Fruit fly (Drosophila melanogaster) whole organism, embryonic: ENCODE measurements around the gene CG32984.

Source experiments
- Atf-2 ChIP-seq: fragments of 200-800 bp; sonication (Bioruptor generic); optimal IDR thresholded peaks from 2 replicates; lab custom pipeline; 2016; ENCODE audit warnings: missing biosample characterization, missing genetic modification characterization
- Awh ChIP-seq: fragments of 200-800 bp; sonication (Bioruptor generic); IDR thresholded peaks from 2 replicates; pipeline ENCODE4, ENCODE4 v1.3.6; 2022; ENCODE audit warnings: missing biosample characterization, missing genetic modification characterization
- B-H2 ChIP-seq: fragments of 200-800 bp; sonication (Bioruptor generic); optimal IDR thresholded peaks from 2 replicates; lab custom pipeline; 2018; ENCODE audit warnings: missing biosample characterization, mild to moderate bottlenecking, missing genetic modification characterization
- CG10462 ChIP-seq: fragments of 200-800 bp; sonication (Bioruptor generic); optimal IDR thresholded peaks from 2 replicates; lab custom pipeline; 2016; ENCODE audit warnings: missing biosample characterization, missing genetic modification characterization
- CG12104 ChIP-seq: fragments of 200-800 bp; sonication (Bioruptor generic); optimal IDR thresholded peaks from 3 replicates; lab custom pipeline; 2016; ENCODE audit warnings: missing biosample characterization, missing genetic modification characterization
- CG13775 ChIP-seq: fragments of 200-800 bp; sonication (Bioruptor generic); optimal IDR thresholded peaks from 3 replicates; lab custom pipeline; 2017; ENCODE audit warnings: missing biosample characterization, mild to moderate bottlenecking, missing genetic modification characterization
- CG1647 ChIP-seq: fragments of 200-800 bp; sonication (Bioruptor generic); optimal IDR thresholded peaks from 3 replicates; lab custom pipeline; 2016; ENCODE audit warnings: missing biosample characterization, missing genetic modification characterization
- CG2875 ChIP-seq: fragments of 200-800 bp; sonication (Bioruptor generic); optimal IDR thresholded peaks from 2 replicates; lab custom pipeline; 2017; ENCODE audit warnings: missing biosample characterization, mild to moderate bottlenecking, missing genetic modification characterization, missing genetic modification reagents
- CG32772 ChIP-seq: fragments of 200-800 bp; sonication (Bioruptor generic); IDR thresholded peaks from 2 replicates; pipeline ENCODE4 v1.3.6; 2022; ENCODE audit warnings: missing biosample characterization, missing genetic modification characterization
- CG33557 ChIP-seq: fragments of 200-800 bp; sonication (Bioruptor generic); optimal IDR thresholded peaks from 2 replicates; lab custom pipeline; 2019; ENCODE audit warnings: missing biosample characterization, mild to moderate bottlenecking, missing genetic modification characterization, moderate library complexity
- CG3407 ChIP-seq: fragments of 200-800 bp; sonication (Bioruptor generic); optimal IDR thresholded peaks from 2 replicates; lab custom pipeline; 2018; ENCODE audit warnings: missing biosample characterization, mild to moderate bottlenecking, missing genetic modification characterization
- CG4707 ChIP-seq: fragments of 200-800 bp; sonication (Bioruptor generic); optimal IDR thresholded peaks from 2 replicates; lab custom pipeline; 2018; ENCODE audit warnings: missing biosample characterization, mild to moderate bottlenecking, missing genetic modification characterization, moderate library complexity
- CG4854 ChIP-seq: fragments of 200-800 bp; sonication (Bioruptor generic); optimal IDR thresholded peaks from 2 replicates; lab custom pipeline; 2016; ENCODE audit warnings: missing biosample characterization, missing genetic modification characterization, inconsistent platforms
- CG6791 ChIP-seq: fragments of 200-800 bp; sonication (Bioruptor generic); IDR thresholded peaks from 3 replicates; pipeline ENCODE4 v1.3.6; 2022; ENCODE audit warnings: missing biosample characterization, missing genetic modification characterization; ENCODE audit not compliant: partially characterized antibody
- CG7839 ChIP-seq: fragments of 200-800 bp; sonication (Bioruptor generic); optimal IDR thresholded peaks from 3 replicates; lab custom pipeline; 2018; ENCODE audit warnings: missing biosample characterization, mild to moderate bottlenecking, missing genetic modification characterization, moderate library complexity
- CG8290 ChIP-seq, 3 experiments: fragments of 200-800 bp; sonication (Bioruptor generic); optimal IDR thresholded peaks; 2 replicates each; lab custom pipeline; 2016 to 2019; ENCODE audit warnings: missing biosample characterization in 3 of 3, missing genetic modification characterization in 3 of 3, mild to moderate bottlenecking in 2 of 3, moderate library complexity in 1 of 3
- Chrac-16 ChIP-seq: fragments of 200-800 bp; sonication (Bioruptor generic); optimal IDR thresholded peaks from 3 replicates; lab custom pipeline; 2016; ENCODE audit warnings: missing biosample characterization, missing genetic modification characterization
- Dbx ChIP-seq: fragments of 200-800 bp; sonication (Bioruptor generic); IDR thresholded peaks from 3 replicates; pipeline ENCODE4 v1.3.6; 2022; ENCODE audit warnings: missing biosample characterization, missing genetic modification characterization
- Dek ChIP-seq: fragments of 200-800 bp; sonication (Bioruptor generic); optimal IDR thresholded peaks from 3 replicates; lab custom pipeline; 2019; ENCODE audit warnings: missing biosample characterization, mild to moderate bottlenecking, missing genetic modification characterization, moderate library complexity
- Dip3 ChIP-seq: fragments of 200-800 bp; sonication (Bioruptor generic); optimal IDR thresholded peaks from 3 replicates; lab custom pipeline; 2016; ENCODE audit warnings: missing biosample characterization, missing genetic modification characterization
- Dll ChIP-seq: fragments of 200-800 bp; sonication (Bioruptor generic); IDR thresholded peaks from 4 replicates; pipeline ENCODE4 v1.3.6; 2022; ENCODE audit warnings: missing biosample characterization, missing genetic modification characterization; ENCODE audit not compliant: partially characterized antibody
- Fer1 ChIP-seq: fragments of 200-800 bp; sonication (Bioruptor generic); optimal IDR thresholded peaks from 2 replicates; lab custom pipeline; 2017; ENCODE audit warnings: missing biosample characterization, mild to moderate bottlenecking, missing genetic modification characterization
- H15 ChIP-seq: fragments of 200-800 bp; sonication (Bioruptor generic); IDR thresholded peaks from 3 replicates; pipeline ENCODE4 v1.3.6; 2022; ENCODE audit warnings: missing biosample characterization, missing genetic modification characterization
- HLH3B ChIP-seq: fragments of 200-800 bp; sonication (Bioruptor generic); IDR thresholded peaks from 2 replicates; pipeline ENCODE4 v1.3.6; 2022; ENCODE audit warnings: missing biosample characterization, missing genetic modification characterization
- Lhr ChIP-seq: fragments of 200-800 bp; sonication (Bioruptor generic); optimal IDR thresholded peaks from 3 replicates; lab custom pipeline; 2017; ENCODE audit warnings: mild to moderate bottlenecking, missing biosample characterization, missing genetic modification reagents, missing genetic modification characterization
- Meics ChIP-seq: fragments of 200-800 bp; sonication (Bioruptor generic); optimal IDR thresholded peaks from 2 replicates; lab custom pipeline; 2017; ENCODE audit warnings: missing biosample characterization, mild to moderate bottlenecking, missing genetic modification characterization
- Nf-YC ChIP-seq: fragments of 200-800 bp; optimal IDR thresholded peaks from 3 replicates; lab custom pipeline; 2019; ENCODE audit warnings: missing biosample characterization, mild to moderate bottlenecking, missing genetic modification characterization, moderate library complexity
- Rx ChIP-seq: fragments of 200-800 bp; sonication (Bioruptor generic); IDR thresholded peaks from 2 replicates; pipeline ENCODE4 v1.3.6; 2022; ENCODE audit warnings: missing biosample characterization, missing genetic modification characterization
- Xbp1 ChIP-seq: fragments of 200-800 bp; sonication (Bioruptor generic); optimal IDR thresholded peaks from 3 replicates; lab custom pipeline; 2016; ENCODE audit warnings: missing biosample characterization, mild to moderate bottlenecking, missing genetic modification characterization
- br ChIP-seq: fragments of >200 bp; optimal IDR thresholded peaks from 2 replicates; lab custom pipeline; 2017
- crc ChIP-seq: fragments of 200-800 bp; sonication (Bioruptor generic); optimal IDR thresholded peaks from 2 replicates; lab custom pipeline; 2016; ENCODE audit warnings: missing biosample characterization, missing genetic modification characterization
- danr ChIP-seq: fragments of 200-800 bp; sonication (Bioruptor generic); IDR thresholded peaks from 2 replicates; pipeline ENCODE4 v1.3.6; 2022; ENCODE audit warnings: missing biosample characterization, missing genetic modification characterization
- dmrt11E ChIP-seq: fragments of 200-800 bp; sonication (Bioruptor generic); optimal IDR thresholded peaks from 3 replicates; lab custom pipeline; 2018; ENCODE audit warnings: missing biosample characterization, mild to moderate bottlenecking, missing genetic modification characterization, moderate library complexity
- ems ChIP-seq: fragments of 200-800 bp; sonication (Bioruptor generic); optimal IDR thresholded peaks from 3 replicates; lab custom pipeline; 2016; ENCODE audit warnings: missing biosample characterization, missing genetic modification characterization
- fru ChIP-seq: fragments of >200 bp; optimal IDR thresholded peaks from 2 replicates; lab custom pipeline; 2017
- hkb ChIP-seq, 2 experiments: fragments of 200-800 bp in 1 of 2; fragments of >200 bp in 1 of 2; sonication (Bioruptor generic) in 1 of 2; IDR thresholded peaks in 1 of 2; optimal IDR thresholded peaks in 1 of 2; 2 replicates each; pipeline versions ENCODE4 v1.3.6 to Lab custom; 2017 to 2022; ENCODE audit warnings: missing biosample characterization in 1 of 2, missing genetic modification characterization in 1 of 2
- jumu ChIP-seq: fragments of 200-800 bp; sonication (Bioruptor generic); optimal IDR thresholded peaks from 3 replicates; lab custom pipeline; 2016; ENCODE audit warnings: missing biosample characterization, missing genetic modification characterization
- kni ChIP-seq: fragments of 200-800 bp; sonication (Bioruptor generic); optimal IDR thresholded peaks from 3 replicates; lab custom pipeline; 2017; ENCODE audit warnings: mild to moderate bottlenecking, missing biosample characterization, missing genetic modification reagents, missing genetic modification characterization
- mirr ChIP-seq: fragments of 200-800 bp; sonication (Bioruptor generic); optimal IDR thresholded peaks from 3 replicates; lab custom pipeline; 2018; ENCODE audit warnings: missing biosample characterization, mild to moderate bottlenecking, missing genetic modification characterization
- nau ChIP-seq: fragments of 200-800 bp; sonication (Bioruptor generic); optimal IDR thresholded peaks from 3 replicates; lab custom pipeline; 2017; ENCODE audit warnings: missing biosample characterization, mild to moderate bottlenecking, missing genetic modification characterization, missing genetic modification reagents
- odd ChIP-seq: fragments of 200-800 bp; sonication (Bioruptor generic); optimal IDR thresholded peaks from 2 replicates; lab custom pipeline; 2017; ENCODE audit warnings: missing biosample characterization, mild to moderate bottlenecking, missing genetic modification characterization
- pum ChIP-seq: fragments of 200-800 bp; sonication (Bioruptor generic); optimal IDR thresholded peaks from 2 replicates; lab custom pipeline; 2016; ENCODE audit warnings: missing biosample characterization, missing genetic modification characterization
- ro ChIP-seq: fragments of 200-800 bp; sonication (Bioruptor generic); IDR thresholded peaks from 2 replicates; pipeline ENCODE4 v1.3.6; 2022; ENCODE audit warnings: missing biosample characterization, missing genetic modification characterization
- row ChIP-seq: fragments of 200-800 bp; sonication (Bioruptor generic); IDR thresholded peaks from 3 replicates; pipeline ENCODE4 v1.3.6; 2022; ENCODE audit warnings: missing biosample characterization, missing genetic modification characterization
- run ChIP-seq: fragments of 200-800 bp; sonication (Bioruptor generic); optimal IDR thresholded peaks from 3 replicates; lab custom pipeline; 2018; ENCODE audit warnings: missing biosample characterization, mild to moderate bottlenecking, missing genetic modification characterization
- schlank ChIP-seq: fragments of 200-800 bp; sonication (Bioruptor generic); optimal IDR thresholded peaks from 2 replicates; lab custom pipeline; 2018; ENCODE audit warnings: missing biosample characterization, mild to moderate bottlenecking, missing genetic modification characterization
- sqz ChIP-seq: fragments of 200-800 bp; sonication (Bioruptor generic); optimal IDR thresholded peaks from 3 replicates; lab custom pipeline; 2018; ENCODE audit warnings: missing biosample characterization, mild to moderate bottlenecking, missing genetic modification characterization
- stc ChIP-seq: fragments of 200-800 bp; sonication (Bioruptor generic); IDR thresholded peaks from 2 replicates; pipeline ENCODE4 v1.3.6; 2022; ENCODE audit warnings: missing biosample characterization, missing genetic modification characterization
- wdn ChIP-seq: fragments of 200-800 bp; sonication (Bioruptor generic); IDR thresholded peaks from 2 replicates; pipeline ENCODE4 v1.3.6; 2022; ENCODE audit warnings: missing biosample characterization, missing genetic modification characterization
- zfh1 ChIP-seq: fragments of 200-800 bp; sonication (Bioruptor generic); IDR thresholded peaks from 3 replicates; pipeline ENCODE4 v1.3.6; 2022; ENCODE audit warnings: missing biosample characterization, missing genetic modification characterization

The CG32984 gene

dm6 chr2L:8955597-8956335 lies 9.0 kb upstream of the CG32984 start (continued):
- TF ChIP-seq CG1647 (GFP tag; lab: Kevin White, UChicago) (no peak), schlank (tag; lab: Kevin White, UChicago) (peak; percentile 18), dmrt11E (no peak), Dip3 (GFP tag; lab: Kevin White, UChicago) (no peak), Xbp1 (no peak), Chrac-16 (no peak), br (lab: Kevin White, UChicago) (no peak), pum (GFP tag; lab: Kevin White, UChicago) (no peak), CG12104 (GFP tag; lab: Kevin White, UChicago) (no peak), nau (GFP tag; lab: Kevin White, UChicago) (no peak), hkb (optimal IDR thresholded peaks at IDR 0.05; lab: Kevin White, UChicago) (no peak), hkb (GFP tag; IDR thresholded peaks at IDR 0.05; lab: Robert Waterston, UW) (no peak), CG4707 (GFP tag; lab: Kevin White, UChicago) (no peak), CG33557 (GFP tag; lab: Kevin White, UChicago) (no peak), Fer1 (GFP tag; lab: Kevin White, UChicago) (no peak), jumu (GFP tag; lab: Kevin White, UChicago) (no peak), kni (GFP tag; lab: Kevin White, UChicago) (no peak), stc (no peak), Dbx (GFP tag; lab: Robert Waterston, UW) (peak; percentile 21; the same call in 1 of the 3 replicates), odd (GFP tag; lab: Kevin White, UChicago) (no peak), CG3407 (GFP tag; lab: Kevin White, UChicago) (no peak), CG7839 (tag; lab: Kevin White, UChicago) (no peak), fru (lab: Kevin White, UChicago) (no peak), CG4854 (no peak), Dll (no peak), danr (GFP tag; lab: Robert Waterston, UW) (no peak), zfh1 (GFP tag; lab: Robert Waterston, UW) (no peak), ro (GFP tag; lab: Robert Waterston, UW) (no peak), CG8290 (GFP tag; optimal IDR thresholded peaks at IDR 0.05; lab: Kevin White, UChicago) (no peak), CG8290 (tag; optimal IDR thresholded peaks at IDR 0.05; lab: Kevin White, UChicago) (peak in 1 of 2 experiments; percentile 60), run (tag; lab: Kevin White, UChicago) (no peak), Nf-YC (tag; lab: Kevin White, UChicago) (no peak), CG13775 (GFP tag; lab: Kevin White, UChicago) (no peak), Atf-2 (GFP tag; lab: Kevin White, UChicago) (no peak), CG2875 (GFP tag; lab: Kevin White, UChicago) (no peak), Awh (GFP tag; lab: Robert Waterston, UW) (no peak), wdn (GFP tag; lab: Robert Waterston, UW) (peak; percentile 19; the same call in 1 of the 2 replicates), CG10462 (GFP tag; lab: Kevin White, UChicago) (no peak), sqz (no peak), HLH3B (no peak), H15 (GFP tag; lab: Robert Waterston, UW) (no peak), Lhr (GFP tag; lab: Kevin White, UChicago) (no peak), CG6791 (no peak), Rx (GFP tag; lab: Robert Waterston, UW) (no peak), CG32772 (GFP tag; lab: Robert Waterston, UW) (no peak), Dek (peak; percentile 31), Meics (no peak), row (GFP tag; lab: Robert Waterston, UW) (peak; percentile 38; the same call in 2 of the 3 replicates), ems (GFP tag; lab: Kevin White, UChicago) (no peak), B-H2 (no peak), mirr (GFP tag; lab: Kevin White, UChicago) (peak; percentile 37), crc (GFP tag; lab: Kevin White, UChicago) (no peak)
